Fruit fly (Drosophila melanogaster): ENCODE measurements around the gene CG13933.

Gene CG13933

DNA sequence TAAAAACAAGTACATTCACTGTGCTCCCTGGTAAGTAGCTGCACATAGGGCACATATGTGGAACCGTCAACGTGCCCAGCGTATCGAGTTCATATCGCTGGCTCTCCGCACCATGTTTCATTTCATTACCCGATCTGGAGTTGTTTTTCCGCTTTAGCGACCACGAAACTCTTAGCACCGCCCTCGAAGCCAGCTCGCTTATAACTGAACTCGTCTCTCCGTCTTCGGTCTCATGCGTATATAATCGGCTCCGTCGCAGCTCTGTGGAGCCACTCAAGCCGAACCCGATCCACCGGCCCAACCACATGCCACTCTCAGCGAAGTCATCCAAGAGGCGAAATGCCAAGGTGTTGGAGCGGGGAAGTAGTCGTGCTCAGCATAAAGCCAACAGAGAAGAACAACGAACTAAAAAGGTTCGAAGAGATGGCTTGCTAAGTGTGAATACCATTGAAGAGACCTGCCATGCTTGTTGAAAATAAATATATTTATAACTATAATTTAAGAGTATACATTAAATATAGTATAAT, 19.4 kb downstream of the CG13933 start, which contains the start of gene Cht2 (continued):
- no peak for TF ChIP-seq lola (GFP tag; optimal IDR thresholded peaks at IDR 0.05)
- TF ChIP-seq tai (GFP tag; optimal IDR thresholded peaks at IDR 0.05) = no peak
- TF ChIP-seq CG9705 (GFP tag; optimal IDR thresholded peaks at IDR 0.05) = no peak
- no peak for TF ChIP-seq Hr78 (GFP tag; optimal IDR thresholded peaks at IDR 0.05)
- no peak for TF ChIP-seq CG32264 (GFP tag; optimal IDR thresholded peaks at IDR 0.05)
- no peak for TF ChIP-seq OdsH (GFP tag; optimal IDR thresholded peaks at IDR 0.05)
- TF ChIP-seq Mio (GFP tag; optimal IDR thresholded peaks at IDR 0.05) = no peak
- TF ChIP-seq Jra (GFP tag; optimal IDR thresholded peaks at IDR 0.05) = no peak
- peak; percentile 38 for TF ChIP-seq fru (GFP tag; optimal IDR thresholded peaks at IDR 0.05)
- no peak for TF ChIP-seq N (GFP tag; optimal IDR thresholded peaks at IDR 0.05)

DNA sequence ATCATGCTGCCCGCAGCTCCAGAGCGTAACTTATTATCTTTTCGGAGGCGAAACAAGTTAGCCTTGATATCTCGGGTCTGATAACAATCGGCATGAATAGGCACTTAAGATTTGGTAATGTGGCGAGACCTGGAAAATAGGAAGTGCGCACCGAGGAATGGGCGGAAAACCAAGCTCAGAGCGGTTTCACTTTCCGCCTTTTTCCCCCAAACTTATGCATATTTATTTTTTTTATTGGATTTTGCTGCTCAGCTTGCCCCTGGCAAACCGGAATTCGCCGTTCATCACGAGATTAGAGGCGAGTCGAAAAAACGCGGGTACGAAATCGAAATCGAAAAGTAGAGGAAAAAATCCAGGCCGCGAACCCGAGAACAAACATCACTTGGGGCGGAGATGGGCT, 20.0 kb downstream of the CG13933 start:
- no peak for TF ChIP-seq Hnf4 (GFP tag; optimal IDR thresholded peaks at IDR 0.05)
- no peak for TF ChIP-seq sage (GFP tag; optimal IDR thresholded peaks at IDR 0.05)
- TF ChIP-seq GATAd (GFP tag; optimal IDR thresholded peaks at IDR 0.05) = no peak
- TF ChIP-seq foxo (GFP tag; optimal IDR thresholded peaks at IDR 0.05) = no peak

DNA sequence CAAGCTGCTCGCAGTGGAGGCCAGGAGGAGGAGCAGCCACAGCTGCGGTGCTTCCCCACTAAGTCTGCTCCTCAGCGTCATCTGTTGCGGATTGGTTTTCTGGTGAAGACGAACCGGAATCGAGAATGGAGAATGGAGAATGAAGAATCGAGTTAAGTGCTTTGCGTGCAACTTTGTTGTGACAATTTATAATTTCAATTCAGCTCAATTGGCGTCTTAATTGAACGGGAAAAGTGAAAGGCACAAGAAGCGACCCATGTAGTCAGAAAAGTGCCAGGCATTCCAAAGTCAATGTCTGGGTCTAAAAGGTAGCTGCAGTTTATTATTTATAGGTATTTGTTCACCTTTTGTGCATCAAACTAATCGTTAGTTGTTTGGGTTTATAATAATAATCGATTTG, 20.7 kb downstream of the CG13933 start:
- TF ChIP-seq usp (GFP tag; optimal IDR thresholded peaks at IDR 0.05) = no peak
- TF ChIP-seq CG9705 (GFP tag; optimal IDR thresholded peaks at IDR 0.05) = no peak
- TF ChIP-seq Hr78 (GFP tag; optimal IDR thresholded peaks at IDR 0.05) = no peak
- no peak for TF ChIP-seq N (GFP tag; optimal IDR thresholded peaks at IDR 0.05)
- no peak for TF ChIP-seq sage (GFP tag; optimal IDR thresholded peaks at IDR 0.05)
- TF ChIP-seq dl (GFP tag; optimal IDR thresholded peaks at IDR 0.05; ENCODE audit: insufficient read depth in 1 of 2, partially characterized antibody in 2 of 2) = no peak
- no peak for TF ChIP-seq h (GFP tag; optimal IDR thresholded peaks at IDR 0.05)
- TF ChIP-seq Sp1 (GFP tag; optimal IDR thresholded peaks at IDR 0.05) = no peak
- no peak for TF ChIP-seq br (GFP tag; optimal IDR thresholded peaks at IDR 0.05)
- no peak for TF ChIP-seq OdsH (GFP tag; optimal IDR thresholded peaks at IDR 0.05)
- no peak for TF ChIP-seq lola (GFP tag; optimal IDR thresholded peaks at IDR 0.05)
- no peak for TF ChIP-seq jim (GFP tag; optimal IDR thresholded peaks at IDR 0.05)
- TF ChIP-seq sv (GFP tag; optimal IDR thresholded peaks at IDR 0.05) = no peak

DNA sequence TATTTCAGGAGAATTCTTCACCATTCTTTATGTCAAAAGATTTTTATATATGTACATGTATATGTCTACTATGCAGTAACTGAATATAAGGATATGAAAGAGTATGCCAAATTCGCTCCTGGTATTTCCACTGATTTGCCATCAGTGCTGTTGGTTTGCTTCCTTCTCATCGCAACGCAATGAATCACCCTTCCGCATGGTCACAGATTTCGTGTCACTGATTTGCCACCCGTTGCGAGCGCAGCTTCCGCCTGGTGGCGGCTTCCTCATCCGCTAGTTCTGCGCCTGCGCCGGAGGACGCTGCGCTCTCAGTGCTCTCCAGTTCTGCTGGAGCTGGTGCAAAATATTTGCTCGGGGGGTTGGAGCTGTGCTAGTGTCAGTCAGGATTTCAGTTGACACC, 26.7 kb downstream of the CG13933 start:
- peak; percentile 51 for TF ChIP-seq Vsx2 (GFP tag; optimal IDR thresholded peaks at IDR 0.05; ENCODE audit: partially characterized antibody)
- TF ChIP-seq CG32264 (GFP tag; optimal IDR thresholded peaks at IDR 0.05) = no peak

DNA sequence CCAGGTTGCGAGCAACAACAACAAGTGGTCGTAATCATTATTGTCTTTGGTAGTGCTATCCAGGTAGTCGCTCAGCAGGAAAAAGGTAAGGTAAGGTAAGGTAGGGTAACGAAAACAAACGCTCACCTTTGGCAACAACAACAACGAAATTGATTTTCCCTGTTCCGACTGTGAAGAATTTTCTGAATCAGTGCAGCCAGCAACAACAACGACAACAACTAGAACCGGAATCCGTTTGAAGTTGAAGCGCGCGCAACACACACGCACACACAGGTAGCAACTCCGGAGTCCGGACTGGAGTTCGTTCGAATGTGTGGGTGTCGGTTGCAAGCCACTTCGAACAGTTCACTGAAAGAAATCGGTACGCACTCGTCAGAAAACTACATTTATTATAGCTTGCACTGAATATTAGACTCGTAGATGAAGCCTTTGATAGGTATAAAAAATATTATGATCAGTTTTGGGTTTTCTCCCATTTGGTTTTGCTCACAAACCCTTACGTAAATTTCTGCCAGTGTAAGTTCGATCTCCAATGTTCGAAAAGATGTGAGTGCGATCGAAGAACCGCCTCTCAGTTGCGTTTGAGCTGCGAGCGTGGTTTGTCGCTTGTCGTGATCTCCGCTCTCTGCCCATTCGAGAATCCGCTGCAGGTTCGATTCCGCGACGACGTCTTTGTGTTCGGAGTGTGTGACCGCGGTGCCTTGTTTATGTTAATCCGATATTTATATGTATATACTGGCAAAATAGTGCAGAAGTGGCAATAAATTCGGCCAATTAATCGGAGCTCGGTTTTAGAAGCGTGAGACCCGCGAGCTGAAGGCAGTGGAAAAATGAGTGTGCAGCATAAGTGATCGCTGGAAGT, 28.4 kb downstream of the CG13933 start, which contains the start of gene CG13921:
Gene CG13921 (plus strand): TSS at position 570 of the 862 bp plus-strand sequence.
- TF ChIP-seq Dif (GFP tag; optimal IDR thresholded peaks at IDR 0.05; ENCODE audit: partially characterized antibody) (peak; percentile 4), Dfd (GFP tag; optimal IDR thresholded peaks at IDR 0.05) (no peak), psq (GFP tag; optimal IDR thresholded peaks at IDR 0.05) (peak; percentile 97), CG9705 (GFP tag; optimal IDR thresholded peaks at IDR 0.05) (peak; percentile 99), usp (GFP tag; optimal IDR thresholded peaks at IDR 0.05) (no peak), tai (GFP tag; optimal IDR thresholded peaks at IDR 0.05) (no peak), jim (GFP tag; optimal IDR thresholded peaks at IDR 0.05) (peak; percentile 33), sv (GFP tag; optimal IDR thresholded peaks at IDR 0.05) (peak; percentile 99), Vsx2 (GFP tag; optimal IDR thresholded peaks at IDR 0.05; ENCODE audit: partially characterized antibody) (no peak), Jra (GFP tag; optimal IDR thresholded peaks at IDR 0.05) (peak; percentile 98), dmrt93B (GFP tag; optimal IDR thresholded peaks at IDR 0.05) (peak; percentile 99), Abd-B (GFP tag; optimal IDR thresholded peaks at IDR 0.05) (no peak), h (GFP tag; optimal IDR thresholded peaks at IDR 0.05) (peak; percentile 100), Sp1 (GFP tag; optimal IDR thresholded peaks at IDR 0.05) (peak; percentile 99), sage (GFP tag; optimal IDR thresholded peaks at IDR 0.05) (peak; percentile 99), Myc (optimal IDR thresholded peaks at IDR 0.05) (no peak), fru (GFP tag; optimal IDR thresholded peaks at IDR 0.05) (peak; percentile 99), Hr78 (GFP tag; optimal IDR thresholded peaks at IDR 0.05) (no peak), lola (GFP tag; optimal IDR thresholded peaks at IDR 0.05) (no peak), Rel (GFP tag; optimal IDR thresholded peaks at IDR 0.05) (peak; percentile 97), Rel (tag; optimal IDR thresholded peaks at IDR 0.05) (peak; percentile 93), OdsH (GFP tag; optimal IDR thresholded peaks at IDR 0.05) (peak; percentile 99), dl (GFP tag; optimal IDR thresholded peaks at IDR 0.05; ENCODE audit: insufficient read depth in 1 of 2, partially characterized antibody in 2 of 2) (no peak), N (GFP tag; optimal IDR thresholded peaks at IDR 0.05) (no peak), pan (optimal IDR thresholded peaks at IDR 0.05) (no peak), foxo (GFP tag; optimal IDR thresholded peaks at IDR 0.05) (peak; percentile 96 to 100), HLH106 (tag; optimal IDR thresholded peaks at IDR 0.05) (peak; percentile 100), woc (GFP tag; optimal IDR thresholded peaks at IDR 0.05) (peak; percentile 98), CrebA (GFP tag; optimal IDR thresholded peaks at IDR 0.05; ENCODE audit: borderline replicate concordance) (no peak), rgr (GFP tag; optimal IDR thresholded peaks at IDR 0.05) (peak; percentile 99), br (GFP tag; optimal IDR thresholded peaks at IDR 0.05) (peak; percentile 99), Hr83 (GFP tag; optimal IDR thresholded peaks at IDR 0.05; ENCODE audit: poor library complexity, severe bottlenecking) (peak; percentile 95), Hnf4 (GFP tag; optimal IDR thresholded peaks at IDR 0.05) (peak; percentile 99), dsf (GFP tag; optimal IDR thresholded peaks at IDR 0.05; ENCODE audit: borderline replicate concordance) (peak; percentile 94)
